Worm (Caenorhabditis elegans): ENCODE results near the gene M106.8.

DNA sequence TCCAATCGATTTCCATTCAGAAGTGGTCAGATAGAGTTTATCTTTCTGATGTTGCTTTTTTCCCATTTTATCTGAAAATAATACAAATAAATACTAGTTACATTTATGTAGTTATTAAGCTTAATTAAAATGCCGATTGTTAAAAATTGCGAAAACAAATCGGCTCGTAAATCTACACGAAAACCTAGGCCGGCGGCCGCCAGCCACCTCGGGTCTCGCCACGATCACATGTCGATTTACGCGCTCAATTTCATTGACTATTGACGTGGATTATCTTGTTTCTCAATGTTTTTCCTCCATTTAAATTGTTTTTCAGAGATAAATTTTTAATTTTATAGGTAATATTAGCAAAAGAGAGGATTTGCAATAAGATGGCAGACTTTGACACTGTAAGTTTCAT is 29.1 kb upstream of the M106.8 start, which contains the start of the genes cyn-4 and copz-1:
- TF ChIP-seq ama-1 (optimal IDR thresholded peaks at IDR 0.05) = no peak
- TF ChIP-seq lin-11 (tag; optimal IDR thresholded peaks at IDR 0.05) = no peak

Data from whole organism, late embryonic.